Worm (Caenorhabditis elegans): ENCODE results near the gene T22F3.7.
"Not testable (repeated sequence)": the region's sequence is repeated elsewhere in the genome, so short reads cannot be mapped to it uniquely, and the experiment has no call there.

DNA sequence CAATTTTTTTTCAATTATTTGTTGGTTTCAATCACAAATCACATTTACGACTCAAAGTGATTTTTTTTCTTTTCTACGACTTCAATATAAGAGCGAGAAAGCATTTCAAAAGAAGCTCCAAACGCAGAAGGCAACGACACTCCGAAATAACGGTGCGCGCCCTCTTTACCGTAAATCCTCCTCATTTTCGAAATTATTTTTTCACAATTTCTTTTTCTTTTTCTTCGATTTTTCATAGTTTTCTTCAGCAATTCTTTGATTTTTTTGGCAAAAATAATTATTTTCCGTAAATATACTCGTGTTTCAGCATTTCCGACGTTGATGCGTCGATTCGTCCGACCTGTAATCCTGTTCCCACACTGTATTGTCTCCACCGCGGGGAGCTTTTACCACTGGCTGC lies 29.8 kb downstream of the T22F3.7 start, which contains the start of gene F40C5.2:
- TF ChIP-seq lsy-2 (tag; optimal IDR thresholded peaks at IDR 0.05); R02D3.7 (tag; optimal IDR thresholded peaks at IDR 0.05); fos-1 (tag; optimal IDR thresholded peaks at IDR 0.05); C34F6.9 (tag; optimal IDR thresholded peaks at IDR 0.05); unc-39 (tag; optimal IDR thresholded peaks at IDR 0.05); Y55F3AM.14 (GFP tag; optimal IDR thresholded peaks at IDR 0.05); snpc-4 (tag; optimal IDR thresholded peaks at IDR 0.05); ztf-4 (tag; optimal IDR thresholded peaks at IDR 0.05); unc-55 (GFP tag; optimal IDR thresholded peaks at IDR 0.05); lin-13 (GFP tag; optimal IDR thresholded peaks at IDR 0.05); nhr-129 (tag; optimal IDR thresholded peaks at IDR 0.05); ztf-11 (tag; optimal IDR thresholded peaks at IDR 0.05); elt-3 (tag; optimal IDR thresholded peaks at IDR 0.05): not testable (repeated sequence)
